Worm (Caenorhabditis elegans) whole organism, L2 larva: ENCODE data around the gene aka-1.
"Not testable (repeated sequence)": the region's sequence is repeated elsewhere in the genome, so short reads cannot be mapped to it uniquely, and the experiment has no call there.

Experiments
- C34F6.9 ChIP-seq: fragments of 150-350 bp; optimal IDR thresholded peaks from 2 replicates; lab custom pipeline; 2014; ENCODE audit warnings: missing biosample characterization, missing genetic modification characterization
- F13H6.1 ChIP-seq: sonication (generic microtip); optimal IDR thresholded peaks from 2 replicates; lab custom pipeline; 2016; ENCODE audit warnings: missing genetic modification characterization, missing compliant biosample characterization
- Y55F3AM.14 ChIP-seq: fragments of 200-800 bp; sonication (Bioruptor generic); optimal IDR thresholded peaks from 2 replicates; lab custom pipeline; 2018; ENCODE audit warnings: mild to moderate bottlenecking, missing genetic modification characterization, missing compliant biosample characterization
- ZK546.5 ChIP-seq: sonication (generic microtip); optimal IDR thresholded peaks from 2 replicates; lab custom pipeline; 2017; ENCODE audit warnings: missing biosample characterization, missing genetic modification characterization
- alr-1 ChIP-seq: fragments of 150-350 bp; optimal IDR thresholded peaks from 2 replicates; lab custom pipeline; 2014; ENCODE audit warnings: missing biosample characterization, missing genetic modification characterization
- aly-2 ChIP-seq: fragments of 150-350 bp; optimal IDR thresholded peaks from 2 replicates; lab custom pipeline; 2014; ENCODE audit warnings: missing biosample characterization, missing genetic modification characterization
- ceh-82 ChIP-seq: fragments of 150-350 bp; optimal IDR thresholded peaks from 2 replicates; lab custom pipeline; 2014; ENCODE audit warnings: missing biosample characterization, missing genetic modification characterization
- crh-2 ChIP-seq: sonication (generic microtip); optimal IDR thresholded peaks from 2 replicates; lab custom pipeline; 2017; ENCODE audit warnings: missing biosample characterization, missing genetic modification characterization
- dmd-4 ChIP-seq: sonication (generic microtip); optimal IDR thresholded peaks from 2 replicates; lab custom pipeline; 2017; ENCODE audit warnings: missing biosample characterization, missing genetic modification characterization
- fos-1 ChIP-seq: fragments of 150-350 bp; optimal IDR thresholded peaks from 2 replicates; lab custom pipeline; 2014; ENCODE audit warnings: missing biosample characterization, missing genetic modification characterization
- gmeb-1 ChIP-seq: fragments of 150-350 bp; optimal IDR thresholded peaks from 2 replicates; lab custom pipeline; 2014; ENCODE audit warnings: missing biosample characterization, missing genetic modification characterization
- lin-11 ChIP-seq: fragments of 150-350 bp; sonication (generic microtip); optimal IDR thresholded peaks from 2 replicates; lab custom pipeline; 2014; ENCODE audit warnings: missing biosample characterization, missing genetic modification characterization, inconsistent platforms, mixed read lengths
- lin-13 ChIP-seq: fragments of 150-350 bp; optimal IDR thresholded peaks from 2 replicates; lab custom pipeline; 2014; ENCODE audit warnings: missing biosample characterization, missing genetic modification reagents, missing genetic modification characterization
- lin-39 ChIP-seq: fragments of 150-350 bp; optimal IDR thresholded peaks from 2 replicates; lab custom pipeline; 2014; ENCODE audit warnings: missing biosample characterization, missing genetic modification reagents, missing genetic modification characterization
- lsy-2 ChIP-seq, 2 experiments: fragments of 150-350 bp in 1 of 2; sonication (generic microtip) in 1 of 2; optimal IDR thresholded peaks; 2 replicates each; lab custom pipeline; 2014 to 2017; ENCODE audit warnings: missing biosample characterization in 2 of 2, missing genetic modification characterization in 2 of 2
- mab-5 ChIP-seq: fragments of 150-350 bp; optimal IDR thresholded peaks from 2 replicates; lab custom pipeline; 2014; ENCODE audit warnings: missing biosample characterization, missing genetic modification characterization
- mbf-1 ChIP-seq: sonication (generic microtip); optimal IDR thresholded peaks from 2 replicates; lab custom pipeline; 2017; ENCODE audit warnings: missing biosample characterization, missing genetic modification characterization
- mdl-1 ChIP-seq, 2 experiments: fragments of 150-350 bp in 1 of 2; sonication (generic microtip) in 1 of 2; optimal IDR thresholded peaks; 2 replicates each; lab custom pipeline; 2017; ENCODE audit warnings: missing biosample characterization in 2 of 2, missing genetic modification characterization in 2 of 2
- nhr-12 ChIP-seq: fragments of 150-350 bp; optimal IDR thresholded peaks from 2 replicates; lab custom pipeline; 2014; ENCODE audit warnings: missing biosample characterization, missing genetic modification characterization
- nhr-129 ChIP-seq: fragments of 150-350 bp; optimal IDR thresholded peaks from 2 replicates; lab custom pipeline; 2014; ENCODE audit warnings: missing biosample characterization, missing genetic modification characterization
- nhr-21 ChIP-seq: fragments of 150-350 bp; optimal IDR thresholded peaks from 2 replicates; lab custom pipeline; 2014; ENCODE audit warnings: missing biosample characterization, missing genetic modification characterization
- nhr-237 ChIP-seq: fragments of 150-350 bp; optimal IDR thresholded peaks from 2 replicates; lab custom pipeline; 2014; ENCODE audit warnings: missing biosample characterization, missing genetic modification characterization
- nhr-25 ChIP-seq: fragments of 150-350 bp; sonication (generic microtip); optimal IDR thresholded peaks from 3 replicates; lab custom pipeline; 2014; ENCODE audit warnings: missing biosample characterization, missing genetic modification characterization
- nhr-77 ChIP-seq: fragments of 150-350 bp; optimal IDR thresholded peaks from 2 replicates; lab custom pipeline; 2014; ENCODE audit warnings: missing biosample characterization, missing genetic modification characterization
- sem-4 ChIP-seq: fragments of 150-350 bp; optimal IDR thresholded peaks from 2 replicates; lab custom pipeline; 2014; ENCODE audit warnings: missing biosample characterization, missing genetic modification reagents, missing genetic modification characterization
- skn-1 ChIP-seq: sonication (generic microtip); optimal IDR thresholded peaks from 2 replicates; lab custom pipeline; 2017; ENCODE audit warnings: missing biosample characterization, missing genetic modification characterization
- sma-3 ChIP-seq: sonication (generic microtip); optimal IDR thresholded peaks from 2 replicates; lab custom pipeline; 2016; ENCODE audit warnings: missing genetic modification reagents, missing genetic modification characterization, missing compliant biosample characterization
- snpc-4 ChIP-seq: fragments of 150-350 bp; optimal IDR thresholded peaks from 2 replicates; lab custom pipeline; 2014; ENCODE audit warnings: missing biosample characterization, missing genetic modification characterization
- unc-55 ChIP-seq: fragments of 150-350 bp; sonication (generic microtip); optimal IDR thresholded peaks from 3 replicates; lab custom pipeline; 2014; ENCODE audit warnings: missing biosample characterization, missing genetic modification reagents, missing genetic modification characterization
- zag-1 ChIP-seq: fragments of 150-350 bp; optimal IDR thresholded peaks from 2 replicates; lab custom pipeline; 2014; ENCODE audit warnings: missing biosample characterization, missing genetic modification characterization
- ztf-1 ChIP-seq: fragments of 200-800 bp; sonication (Bioruptor generic); conservative IDR thresholded peaks from 2 replicates; pipeline ENCODE4 v1.3.6; 2022; ENCODE audit warnings: missing genetic modification characterization, missing compliant biosample characterization
- ztf-11 ChIP-seq: sonication (generic microtip); optimal IDR thresholded peaks from 2 replicates; lab custom pipeline; 2017; ENCODE audit warnings: missing biosample characterization, missing genetic modification characterization
- ztf-4 ChIP-seq: fragments of 150-350 bp; optimal IDR thresholded peaks from 2 replicates; lab custom pipeline; 2014; ENCODE audit warnings: missing biosample characterization, missing genetic modification characterization

Gene aka-1

ce11 chrII:7456184-7456583 is 22.2 kb downstream of the aka-1 start, which contains the start of gene D1022.3:
D1022.3 (minus strand) TSS chrII:7456284.
- TF ChIP-seq sem-4 (tag; lab: Kevin White, UChicago) (no peak), F13H6.1 (tag; lab: Kevin White, UChicago) (no peak), nhr-21 (no peak), snpc-4 (tag; lab: Kevin White, UChicago) (no peak), ceh-82 (tag; lab: Kevin White, UChicago) (no peak), alr-1 (no peak), dmd-4 (tag; lab: Kevin White, UChicago) (no peak), mdl-1 (tag; optimal IDR thresholded peaks at IDR 0.05; lab: Kevin White, UChicago) (no peak), crh-2 (tag; lab: Kevin White, UChicago) (no peak), nhr-129 (tag; lab: Kevin White, UChicago) (no peak), lin-39 (no peak), nhr-25 (no peak), nhr-77 (tag; lab: Kevin White, UChicago) (no peak), ztf-4 (tag; lab: Kevin White, UChicago) (no peak), nhr-12 (no peak)

ce11 chrII:7434958-7435357 is 43.4 kb downstream of the aka-1 start, which contains the start of gene K02A2.1:
K02A2.1 (plus strand) TSS chrII:7435258.
- TF ChIP-seq mab-5 (tag; lab: Kevin White, UChicago); lin-11 (tag; lab: Kevin White, UChicago); mbf-1: not testable (repeated sequence)

DNA sequence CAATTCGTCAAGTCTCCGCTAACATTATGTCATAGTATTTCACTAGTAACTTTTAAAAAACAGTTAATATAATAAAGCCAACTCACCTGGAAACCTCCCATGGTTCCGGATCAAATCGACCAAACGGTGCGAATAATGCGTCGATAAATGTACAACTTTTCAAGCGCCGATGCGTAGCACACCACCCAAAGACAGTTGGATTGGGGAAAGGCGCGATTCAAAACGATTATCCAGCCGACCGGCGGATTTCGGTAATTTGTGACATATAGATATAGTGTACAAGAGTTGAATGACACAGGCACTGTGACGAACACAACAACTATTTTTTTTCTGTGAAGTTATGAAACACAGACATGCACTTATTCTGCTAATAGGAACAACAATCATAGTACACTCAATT is 44.2 kb downstream of the aka-1 start, which contains the start of gene kcc-3:
Gene kcc-3, minus strand, starts transcription at position 101 of the 400 bp plus-strand sequence.
- TF ChIP-seq nhr-237 (tag; lab: Kevin White, UChicago) (no peak), Y55F3AM.14 (GFP tag; lab: Kevin White, UChicago) (no peak), lin-13 (no peak), nhr-129 (tag; lab: Kevin White, UChicago) (no peak), ZK546.5 (tag; lab: Kevin White, UChicago) (no peak), C34F6.9 (tag; lab: Kevin White, UChicago) (no peak)
- TF ChIP-seq, all 48 proteins: peak for 0

DNA sequence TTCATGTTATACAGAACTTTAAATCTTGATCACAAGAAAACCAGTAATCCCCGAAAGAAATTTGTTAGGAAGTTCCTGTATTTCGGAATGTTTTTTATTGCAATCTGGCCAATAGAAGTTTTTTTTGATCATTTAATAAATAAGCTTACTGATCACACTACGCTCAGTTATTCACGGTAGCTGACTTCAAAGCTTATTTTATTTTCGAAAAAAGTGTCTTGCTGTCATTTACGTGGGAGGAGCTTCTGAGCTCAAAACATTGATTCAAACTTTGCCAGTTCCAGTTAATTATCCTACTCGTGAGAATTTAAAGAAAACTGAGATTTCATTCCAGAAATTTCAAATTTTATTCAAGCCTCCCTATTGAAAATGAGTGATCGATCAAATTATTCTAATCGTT is 46.0 kb downstream of the aka-1 start, which contains the start of gene srd-54:
Gene srd-54, plus strand, starts transcription at position 301 of the 400 bp plus-strand sequence.
- TF ChIP-seq crh-2 (tag; lab: Kevin White, UChicago) = no peak
- no peak for TF ChIP-seq aly-2 (tag; lab: Kevin White, UChicago)
- TF ChIP-seq sma-3 = no peak
- TF ChIP-seq lin-39 = no peak
- TF ChIP-seq lsy-2 (tag; optimal IDR thresholded peaks at IDR 0.05; lab: Kevin White, UChicago) = no peak
- no peak for TF ChIP-seq lin-11 (tag; lab: Kevin White, UChicago)
- TF ChIP-seq gmeb-1 (tag; lab: Kevin White, UChicago) = no peak
- TF ChIP-seq zag-1 = no peak
- no peak for TF ChIP-seq nhr-129 (tag; lab: Kevin White, UChicago)
- no peak for TF ChIP-seq unc-55 (GFP tag; lab: Kevin White, UChicago)
- TF ChIP-seq ztf-1 (GFP tag; lab: Robert Waterston, UW) = no peak
- no peak for TF ChIP-seq C34F6.9 (tag; lab: Kevin White, UChicago)
- no peak for TF ChIP-seq nhr-25
- TF ChIP-seq fos-1 (tag; lab: Kevin White, UChicago) = no peak
- TF ChIP-seq ztf-11 (tag; lab: Kevin White, UChicago) = no peak
- no peak for TF ChIP-seq sem-4 (tag; lab: Kevin White, UChicago)
- TF ChIP-seq skn-1 (tag; lab: Kevin White, UChicago) = no peak
- TF ChIP-seq Y55F3AM.14 (GFP tag; lab: Kevin White, UChicago) = no peak
